Fruit fly (Drosophila melanogaster) whole organism, embryonic: ENCODE data around the gene Ac13E.

Experiments
- Adf1 ChIP-seq: fragments of 200-800 bp; sonication (Bioruptor generic); IDR thresholded peaks from 2 replicates; pipeline ENCODE4 v1.3.6; 2022; ENCODE audit warnings: missing biosample characterization, missing genetic modification characterization
- BEAF-32 ChIP-seq: fragments of 200-800 bp; sonication (Bioruptor generic); optimal IDR thresholded peaks from 3 replicates; lab custom pipeline; 2017; ENCODE audit warnings: missing biosample characterization, missing genetic modification characterization, mild to moderate bottlenecking, moderate library complexity, missing genetic modification reagents
- CG11560 ChIP-seq: fragments of 200-800 bp; sonication (Bioruptor generic); IDR thresholded peaks from 3 replicates; pipeline ENCODE4 v1.3.6; 2022; ENCODE audit warnings: missing biosample characterization, missing genetic modification characterization
- CG12744 ChIP-seq: fragments of 200-800 bp; sonication (Bioruptor generic); optimal IDR thresholded peaks from 2 replicates; lab custom pipeline; 2016; ENCODE audit warnings: missing biosample characterization, missing genetic modification characterization
- CG13296 ChIP-seq: fragments of 200-800 bp; sonication (Bioruptor generic); optimal IDR thresholded peaks from 3 replicates; lab custom pipeline; 2018; ENCODE audit warnings: missing biosample characterization, mild to moderate bottlenecking, missing genetic modification characterization
- CG14965 ChIP-seq: fragments of 200-800 bp; sonication (Bioruptor generic); optimal IDR thresholded peaks from 2 replicates; lab custom pipeline; 2016; ENCODE audit warnings: missing biosample characterization, missing genetic modification characterization, borderline replicate concordance
- CG17912 ChIP-seq: fragments of 200-800 bp; sonication (Bioruptor generic); optimal IDR thresholded peaks from 2 replicates; lab custom pipeline; 2018; ENCODE audit warnings: missing biosample characterization, mild to moderate bottlenecking, missing genetic modification characterization
- CG18764 ChIP-seq: fragments of 200-800 bp; sonication (Bioruptor generic); optimal IDR thresholded peaks from 3 replicates; lab custom pipeline; 2016; ENCODE audit warnings: missing biosample characterization, missing genetic modification characterization
- CG31388 ChIP-seq: fragments of 200-800 bp; sonication (Bioruptor generic); optimal IDR thresholded peaks from 2 replicates; lab custom pipeline; 2016; ENCODE audit warnings: missing biosample characterization, missing genetic modification characterization
- CG3281 ChIP-seq: fragments of 200-800 bp; sonication (Bioruptor generic); optimal IDR thresholded peaks from 3 replicates; lab custom pipeline; 2017; ENCODE audit warnings: missing biosample characterization, mild to moderate bottlenecking, missing genetic modification characterization
- CG8765 ChIP-seq: fragments of 200-800 bp; sonication (Bioruptor generic); IDR thresholded peaks from 2 replicates; pipeline ENCODE4 v1.3.6; 2022; ENCODE audit warnings: missing biosample characterization, missing genetic modification characterization
- CG9437 ChIP-seq: fragments of 200-800 bp; sonication (Bioruptor generic); optimal IDR thresholded peaks from 2 replicates; lab custom pipeline; 2018; ENCODE audit warnings: missing biosample characterization, mild to moderate bottlenecking, missing genetic modification characterization
- D19A ChIP-seq: fragments of 200-800 bp; optimal IDR thresholded peaks from 3 replicates; lab custom pipeline; 2019; ENCODE audit warnings: missing biosample characterization, mild to moderate bottlenecking, missing genetic modification characterization, moderate library complexity
- Elba2 ChIP-seq: fragments of 200-800 bp; sonication (Bioruptor generic); optimal IDR thresholded peaks from 3 replicates; lab custom pipeline; 2016; ENCODE audit warnings: missing biosample characterization, missing genetic modification characterization
- Hmx ChIP-seq: fragments of 200-800 bp; sonication (Bioruptor generic); optimal IDR thresholded peaks from 2 replicates; lab custom pipeline; 2016; ENCODE audit warnings: missing biosample characterization, missing genetic modification characterization
- Hr39 ChIP-seq: fragments of >200 bp; optimal IDR thresholded peaks from 2 replicates; lab custom pipeline; 2017
- Lim3 ChIP-seq: fragments of 200-800 bp; sonication (Bioruptor generic); IDR thresholded peaks from 2 replicates; pipeline ENCODE4 v1.3.6; 2022; ENCODE audit warnings: missing biosample characterization, missing genetic modification characterization
- Sox102F ChIP-seq: fragments of 200-800 bp; sonication (Bioruptor generic); optimal IDR thresholded peaks from 2 replicates; lab custom pipeline; 2018; ENCODE audit warnings: missing biosample characterization, mild to moderate bottlenecking, missing genetic modification characterization, moderate library complexity
- ase ChIP-seq: fragments of 200-800 bp; sonication (Bioruptor generic); IDR thresholded peaks from 3 replicates; pipeline ENCODE4 v1.3.6; 2022; ENCODE audit warnings: missing biosample characterization, missing genetic modification characterization
- bigmax ChIP-seq: fragments of 200-800 bp; sonication (Bioruptor generic); optimal IDR thresholded peaks from 2 replicates; lab custom pipeline; 2018; ENCODE audit warnings: missing biosample characterization, mild to moderate bottlenecking, missing genetic modification characterization
- dpn ChIP-seq, 2 experiments: fragments of 200-800 bp; sonication (Bioruptor generic); optimal IDR thresholded peaks; 3 replicates each; lab custom pipeline; 2016; ENCODE audit warnings: missing biosample characterization in 2 of 2, missing genetic modification characterization in 2 of 2
- fd3F ChIP-seq: fragments of 200-800 bp; sonication (Bioruptor generic); optimal IDR thresholded peaks from 2 replicates; lab custom pipeline; 2018; ENCODE audit warnings: missing biosample characterization, mild to moderate bottlenecking, missing genetic modification characterization, moderate library complexity
- gro ChIP-seq: fragments of 200-800 bp; sonication (Bioruptor generic); optimal IDR thresholded peaks from 2 replicates; lab custom pipeline; 2016; ENCODE audit warnings: missing biosample characterization, missing genetic modification characterization
- kay ChIP-seq: fragments of 200-800 bp; sonication (Bioruptor generic); optimal IDR thresholded peaks from 2 replicates; lab custom pipeline; 2016; ENCODE audit warnings: missing biosample characterization, missing genetic modification characterization
- ssp ChIP-seq: fragments of 200-800 bp; sonication (Bioruptor generic); IDR thresholded peaks from 2 replicates; pipeline ENCODE4 v1.3.6; 2022; ENCODE audit warnings: missing biosample characterization, missing genetic modification characterization
- zen ChIP-seq: fragments of 200-800 bp; sonication (Bioruptor generic); optimal IDR thresholded peaks from 3 replicates; lab custom pipeline; 2018; ENCODE audit warnings: missing biosample characterization, mild to moderate bottlenecking, missing genetic modification characterization, moderate library complexity
- zfh2 ChIP-seq: fragments of 200-800 bp; sonication (Bioruptor generic); optimal IDR thresholded peaks from 2 replicates; lab custom pipeline; 2016; ENCODE audit warnings: missing biosample characterization, missing genetic modification characterization

The Ac13E gene

DNA sequence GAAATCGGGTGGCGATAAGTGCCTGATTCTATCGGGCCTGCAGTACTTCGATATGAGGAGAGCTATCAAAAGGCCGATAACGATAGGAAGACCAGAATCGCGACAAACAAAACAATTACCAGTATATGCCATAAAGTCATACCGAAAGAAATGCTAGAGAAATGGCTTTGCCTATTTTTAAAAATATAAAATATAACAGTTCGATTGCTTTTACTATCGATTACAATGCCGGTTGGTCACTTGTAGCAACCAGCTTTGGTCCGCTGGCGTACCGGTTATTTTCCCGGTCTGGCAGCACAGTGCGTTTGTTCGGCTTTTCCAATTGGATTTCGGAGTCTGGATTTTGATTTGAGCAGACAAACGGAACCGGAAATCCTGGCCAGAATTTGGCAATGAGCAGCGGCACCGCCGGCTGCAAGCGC is 91.6 kb downstream of the Ac13E start, which contains the start of the genes shtd, CG6294 and CG6299 (continued):
- TF ChIP-seq Hr39 (lab: Kevin White, UChicago) (no peak), CG13296 (GFP tag; lab: Kevin White, UChicago) (no peak), zen (peak; percentile 16), BEAF-32 (GFP tag; lab: Kevin White, UChicago) (peak; percentile 81), bigmax (no peak), dpn (GFP tag; optimal IDR thresholded peaks at IDR 0.05; lab: Kevin White, UChicago) (peak; percentile 19 to 29), Adf1 (GFP tag; lab: Robert Waterston, UW) (no peak), CG9437 (GFP tag; lab: Kevin White, UChicago) (no peak), CG14965 (GFP tag; lab: Kevin White, UChicago) (no peak), zfh2 (GFP tag; lab: Kevin White, UChicago) (no peak), Elba2 (GFP tag; lab: Kevin White, UChicago) (peak; percentile 54), Lim3 (GFP tag; lab: Robert Waterston, UW) (no peak), ssp (no peak), Hmx (GFP tag; lab: Kevin White, UChicago) (no peak), kay (GFP tag; lab: Kevin White, UChicago) (no peak), fd3F (GFP tag; lab: Kevin White, UChicago) (no peak), CG11560 (tag; lab: Robert Waterston, UW) (0 out of 3 replicates have a peak, but pooled peaks have one; percentile 36), CG31388 (no peak), D19A (tag; lab: Kevin White, UChicago) (no peak), CG8765 (GFP tag; lab: Robert Waterston, UW) (no peak), CG17912 (GFP tag; lab: Kevin White, UChicago) (no peak), CG12744 (GFP tag; lab: Kevin White, UChicago) (no peak), ase (GFP tag; lab: Robert Waterston, UW) (no peak), CG3281 (GFP tag; lab: Kevin White, UChicago) (no peak), Sox102F (GFP tag; lab: Kevin White, UChicago) (no peak), CG18764 (GFP tag; lab: Kevin White, UChicago) (peak; percentile 95), gro (GFP tag; lab: Kevin White, UChicago) (no peak)
